Fruit fly (Drosophila melanogaster): Measurements from ENCODE around the gene CG14297.
A peak's percentile ranks its signal among the peaks of the same experiment; 100 is the strongest.

The CG14297 gene

DNA sequence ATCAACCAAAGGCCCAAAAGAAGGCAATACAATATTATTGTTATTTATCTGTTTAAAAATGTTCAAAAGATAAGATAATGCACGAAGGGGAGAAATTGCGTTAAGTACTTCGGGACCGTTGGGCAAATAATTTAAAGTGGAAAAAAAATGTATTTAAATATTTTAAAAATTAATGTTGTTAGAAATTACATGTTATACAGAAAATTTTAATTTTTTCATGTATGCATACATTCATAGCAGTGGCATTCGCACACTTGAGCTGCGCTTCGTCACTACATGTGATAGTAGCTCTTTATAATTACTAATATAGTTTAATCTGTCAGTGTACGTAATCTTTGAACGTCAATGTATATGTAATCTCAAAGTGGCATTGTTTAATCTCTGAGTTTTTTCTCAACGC lies 2.7 kb upstream of the CG14297 start (continued):
- TF ChIP-seq CG7357 (GFP tag; IDR thresholded peaks at IDR 0.05) (peak; percentile 58; the same call in 1 of the 3 replicates), CG11093 (GFP tag; IDR thresholded peaks at IDR 0.05) (peak; percentile 68; the same call in 2 of the 3 replicates)

DNA sequence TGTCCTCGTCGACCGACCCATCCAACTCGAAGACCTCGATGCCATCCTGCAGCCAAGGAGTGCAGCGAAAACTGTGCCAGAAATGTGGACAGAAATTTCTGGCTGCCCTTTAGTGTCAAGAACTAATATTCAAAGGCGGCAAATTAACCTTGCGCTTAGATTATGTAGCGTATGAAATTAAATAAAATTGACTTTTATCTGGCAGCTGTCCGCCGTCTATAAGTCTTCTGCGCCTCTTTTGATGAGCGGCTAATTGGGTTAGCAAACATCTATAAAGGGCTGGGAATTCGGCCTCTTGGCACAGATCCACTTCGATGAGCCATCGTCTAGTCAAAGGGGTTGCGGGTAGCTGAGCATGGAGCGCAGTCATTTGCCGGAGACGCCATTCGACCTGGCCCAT lies 1.2 kb downstream of the CG14297 start, which contains the start of gene Rh2:
Rh2 (plus strand) TSS at position 301 of the 400 bp plus-strand sequence.
- TF ChIP-seq grn (GFP tag; optimal IDR thresholded peaks at IDR 0.05) (no peak), unpg (GFP tag; optimal IDR thresholded peaks at IDR 0.05) (no peak), MESR4 (GFP tag; optimal IDR thresholded peaks at IDR 0.05) (no peak), CG12391 (tag; optimal IDR thresholded peaks at IDR 0.05) (no peak), Taf1 (GFP tag; IDR thresholded peaks at IDR 0.05) (no peak), lov (optimal IDR thresholded peaks at IDR 0.05) (no peak), lov (GFP tag; IDR thresholded peaks at IDR 0.05) (no peak), knrl (GFP tag; IDR thresholded peaks at IDR 0.05; ENCODE audit: partially characterized antibody) (no peak), sna (GFP tag; IDR thresholded peaks at IDR 0.05; ENCODE audit: partially characterized antibody) (no peak), Dbx (GFP tag; IDR thresholded peaks at IDR 0.05) (no peak), lbe (GFP tag; optimal IDR thresholded peaks at IDR 0.05) (no peak), Aef1 (GFP tag; IDR thresholded peaks at IDR 0.05) (no peak), C15 (GFP tag; IDR thresholded peaks at IDR 0.05) (no peak), CG11247 (GFP tag; IDR thresholded peaks at IDR 0.05) (no peak), schlank (tag; optimal IDR thresholded peaks at IDR 0.05) (no peak), CG17802 (tag; optimal IDR thresholded peaks at IDR 0.05) (no peak), CkIIα-i1 (GFP tag; IDR thresholded peaks at IDR 0.05) (no peak), ato (GFP tag; IDR thresholded peaks at IDR 0.05; ENCODE audit: partially characterized antibody) (no peak), toy (GFP tag; IDR thresholded peaks at IDR 0.05) (no peak), sisA (GFP tag; IDR thresholded peaks at IDR 0.05) (no peak)

DNA sequence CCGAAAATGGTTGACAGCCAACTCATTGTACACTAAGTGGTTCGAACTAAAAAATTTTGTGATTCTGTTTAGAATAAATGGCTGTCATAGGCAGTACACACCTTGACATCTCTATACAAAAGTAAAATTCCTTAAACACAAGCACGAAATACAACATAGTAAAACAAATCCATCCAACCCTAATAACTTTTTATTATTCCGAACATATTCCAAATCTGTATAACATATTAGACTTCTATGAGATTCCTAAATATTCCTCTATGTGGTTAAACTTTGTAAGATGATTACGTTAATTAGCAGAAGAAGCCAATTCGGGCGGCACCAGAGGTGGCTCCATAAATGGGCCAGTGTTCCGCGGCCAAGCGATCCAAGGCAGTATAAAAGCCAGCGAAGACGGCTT lies 4.2 kb downstream of the CG14297 start, which contains the start of gene CG14294:
CG14294 (minus strand) TSS at position 101 of the 400 bp plus-strand sequence.
- TF ChIP-seq fru (optimal IDR thresholded peaks at IDR 0.05) = no peak
- no peak for TF ChIP-seq Kr (GFP tag; optimal IDR thresholded peaks at IDR 0.05)
- TF ChIP-seq chif (GFP tag; optimal IDR thresholded peaks at IDR 0.05) = no peak
- TF ChIP-seq Optix (GFP tag; IDR thresholded peaks at IDR 0.05) = no peak
- TF ChIP-seq HLH3B (GFP tag; IDR thresholded peaks at IDR 0.05) = no peak
- TF ChIP-seq CG2202 (tag; optimal IDR thresholded peaks at IDR 0.05) = no peak
- TF ChIP-seq sens-2 (GFP tag; IDR thresholded peaks at IDR 0.05) = no peak
- TF ChIP-seq CG17385 (GFP tag; optimal IDR thresholded peaks at IDR 0.05) = no peak
- no peak for TF ChIP-seq ttk (GFP tag; IDR thresholded peaks at IDR 0.05)

DNA sequence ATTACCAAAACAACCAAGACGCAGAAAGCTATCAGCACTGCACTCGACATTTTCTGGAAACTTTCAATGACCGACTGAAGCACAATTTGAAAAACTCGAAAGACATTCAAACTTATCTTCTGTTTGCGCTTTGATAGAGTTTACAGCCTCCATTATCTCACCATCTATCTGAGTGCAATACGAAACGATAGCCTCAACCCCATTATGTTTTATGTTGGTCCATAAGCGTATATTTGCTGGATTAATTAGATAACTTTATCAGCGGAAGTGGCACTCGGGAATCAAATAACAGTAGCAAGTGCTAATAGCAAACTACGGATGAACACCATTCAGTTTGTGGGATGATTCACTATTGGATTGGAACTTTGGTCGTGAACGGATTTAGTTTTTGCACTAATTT lies 4.9 kb downstream of the CG14297 start, which contains the start of gene CG34284:
CG34284 (minus strand) TSS at position 76 of the 400 bp plus-strand sequence.
- TF ChIP-seq CG13424 (tag; optimal IDR thresholded peaks at IDR 0.05) (no peak), CG13296 (GFP tag; optimal IDR thresholded peaks at IDR 0.05) (peak; percentile 55), PHDP (tag; optimal IDR thresholded peaks at IDR 0.05) (peak; percentile 36), CG2678 (tag; optimal IDR thresholded peaks at IDR 0.05) (peak; percentile 37), mirr (GFP tag; optimal IDR thresholded peaks at IDR 0.05) (peak; percentile 1), Med (GFP tag) (peak; percentile 27), crol (GFP tag; IDR thresholded peaks at IDR 0.05) (no peak), CG12071 (GFP tag; optimal IDR thresholded peaks at IDR 0.05) (peak; percentile 49), hth (optimal IDR thresholded peaks at IDR 0.05) (no peak), bab2 (GFP tag; optimal IDR thresholded peaks at IDR 0.05) (no peak), GATAe (GFP tag; conservative IDR thresholded peaks at IDR 0.05) (no peak), CG15269 (tag; optimal IDR thresholded peaks at IDR 0.05) (peak; percentile 16), pnt (GFP tag; optimal IDR thresholded peaks at IDR 0.05) (no peak), CG8478 (optimal IDR thresholded peaks at IDR 0.05) (no peak), dmrt99B (tag; optimal IDR thresholded peaks at IDR 0.05) (no peak), ATbp (GFP tag; optimal IDR thresholded peaks at IDR 0.05) (peak; percentile 2), CG7987 (GFP tag; optimal IDR thresholded peaks at IDR 0.05) (no peak), CG7963 (GFP tag; IDR thresholded peaks at IDR 0.05; ENCODE audit: partially characterized antibody) (no peak), Awh (GFP tag; IDR thresholded peaks at IDR 0.05) (no peak)

Data from whole organism, embryonic.